Worm (Caenorhabditis elegans) whole organism, young adult: ENCODE measurements around the gene tag-266.

Source experiments
- C17E4.6 ChIP-seq: fragments of 200-800 bp; sonication (Bioruptor generic); IDR thresholded peaks from 2 replicates; pipeline ENCODE4 v1.3.6; 2022; ENCODE audit warnings: missing genetic modification reagents, missing genetic modification characterization, missing compliant biosample characterization
- F23B12.7 ChIP-seq: sonication (generic microtip); optimal IDR thresholded peaks from 2 replicates; lab custom pipeline; 2017; ENCODE audit warnings: missing genetic modification characterization, mild to moderate bottlenecking, missing compliant biosample characterization, antibody characterized with exemption, moderate library complexity; ENCODE audit not compliant: insufficient read depth
- F33H1.4 ChIP-seq: fragments of 200-800 bp; sonication (Bioruptor generic); IDR thresholded peaks from 2 replicates; pipeline ENCODE4 v1.3.6; 2022; ENCODE audit warnings: missing genetic modification reagents, missing genetic modification characterization, missing compliant biosample characterization
- F52B5.7 ChIP-seq: sonication (generic microtip); optimal IDR thresholded peaks from 2 replicates; lab custom pipeline; 2016; ENCODE audit warnings: mild to moderate bottlenecking, missing genetic modification characterization, missing compliant biosample characterization
- F57C9.4 ChIP-seq: sonication (generic microtip); optimal IDR thresholded peaks from 2 replicates; lab custom pipeline; 2017; ENCODE audit warnings: mild to moderate bottlenecking, missing genetic modification characterization, missing compliant biosample characterization
- T26A5.8 ChIP-seq: sonication (generic microtip); optimal IDR thresholded peaks from 2 replicates; lab custom pipeline; 2016; ENCODE audit warnings: missing genetic modification characterization, missing compliant biosample characterization
- Y67H2A.10 ChIP-seq: fragments of 200-800 bp; sonication (Bioruptor generic); conservative IDR thresholded peaks from 2 replicates; pipeline ENCODE4 v1.3.6; 2022; ENCODE audit warnings: missing genetic modification reagents, missing genetic modification characterization, missing compliant biosample characterization
- akir-1 ChIP-seq: fragments of 200-800 bp; sonication (Bioruptor generic); optimal IDR thresholded peaks from 2 replicates; lab custom pipeline; 2018; ENCODE audit warnings: mild to moderate bottlenecking, missing genetic modification characterization, moderate library complexity, missing compliant biosample characterization
- aptf-2 ChIP-seq: fragments of 200-800 bp; sonication (Bioruptor generic); conservative IDR thresholded peaks from 2 replicates; pipeline ENCODE4 v1.3.6; 2022; ENCODE audit warnings: missing genetic modification reagents, missing genetic modification characterization, missing compliant biosample characterization
- aptf-3 ChIP-seq: fragments of 200-800 bp; sonication (Bioruptor generic); IDR thresholded peaks from 2 replicates; pipeline ENCODE4 v1.3.6; 2022; ENCODE audit warnings: missing genetic modification characterization, missing compliant biosample characterization
- attf-3 ChIP-seq: fragments of 200-800 bp; sonication (Bioruptor generic); conservative IDR thresholded peaks from 2 replicates; pipeline ENCODE4 v1.3.6; 2022; ENCODE audit warnings: missing genetic modification reagents, missing genetic modification characterization, missing compliant biosample characterization
- attf-5 ChIP-seq: fragments of 200-800 bp; sonication (Bioruptor generic); optimal IDR thresholded peaks from 2 replicates; lab custom pipeline; 2018; ENCODE audit warnings: mild to moderate bottlenecking, missing genetic modification characterization, missing compliant biosample characterization
- ccch-3 ChIP-seq: fragments of 200-800 bp; sonication (Bioruptor generic); optimal IDR thresholded peaks from 2 replicates; lab custom pipeline; 2018; ENCODE audit warnings: mild to moderate bottlenecking, missing genetic modification characterization, missing compliant biosample characterization
- cebp-1 ChIP-seq, 2 experiments: fragments of 200-800 bp in 1 of 2; sonication (Bioruptor generic) in 1 of 2; sonication (generic microtip) in 1 of 2; IDR thresholded peaks in 1 of 2; optimal IDR thresholded peaks in 1 of 2; 2 replicates each; pipeline versions ENCODE4 v1.3.6 to Lab custom; 2017 to 2022; ENCODE audit warnings: missing compliant biosample characterization in 2 of 2, missing genetic modification characterization in 2 of 2, mild to moderate bottlenecking in 1 of 2, missing genetic modification reagents in 1 of 2, moderate library complexity in 1 of 2
- cebp-2 ChIP-seq: fragments of 200-800 bp; sonication (Bioruptor generic); IDR thresholded peaks from 2 replicates; pipeline ENCODE4 v1.3.6; 2022; ENCODE audit warnings: missing genetic modification characterization, missing compliant biosample characterization
- ceh-79 ChIP-seq: sonication (generic microtip); optimal IDR thresholded peaks from 2 replicates; lab custom pipeline; 2017; ENCODE audit warnings: mild to moderate bottlenecking, missing genetic modification characterization, missing compliant biosample characterization
- chd-7 ChIP-seq: sonication (generic microtip); optimal IDR thresholded peaks from 2 replicates; lab custom pipeline; 2016; ENCODE audit warnings: mild to moderate bottlenecking, missing genetic modification characterization, moderate library complexity, missing compliant biosample characterization
- die-1 ChIP-seq: sonication (generic microtip); optimal IDR thresholded peaks from 2 replicates; lab custom pipeline; 2016; ENCODE audit warnings: missing genotype, mild to moderate bottlenecking, missing genetic modification characterization, missing compliant biosample characterization
- efl-1 ChIP-seq: fragments of 150-350 bp; optimal IDR thresholded peaks from 2 replicates; lab custom pipeline; 2014; ENCODE audit warnings: missing biosample characterization, missing genetic modification reagents, missing genetic modification characterization
- egl-44 ChIP-seq: fragments of 200-800 bp; sonication (Bioruptor generic); IDR thresholded peaks from 2 replicates; pipeline ENCODE4 v1.3.6; 2022; ENCODE audit warnings: missing genetic modification reagents, missing genetic modification characterization, missing compliant biosample characterization
- ekl-4 ChIP-seq: fragments of 200-800 bp; sonication (Bioruptor generic); IDR thresholded peaks from 2 replicates; pipeline ENCODE4 v1.3.6; 2022; ENCODE audit warnings: missing genetic modification reagents, missing genetic modification characterization, missing compliant biosample characterization
- him-1 ChIP-seq: sonication (generic microtip); optimal IDR thresholded peaks from 2 replicates; lab custom pipeline; 2016; ENCODE audit warnings: missing genotype, missing genetic modification reagents, missing genetic modification characterization, missing compliant biosample characterization
- hmg-1.2 ChIP-seq: fragments of 200-800 bp; sonication (Bioruptor generic); IDR thresholded peaks from 2 replicates; pipeline ENCODE4 v1.3.6; 2022; ENCODE audit warnings: missing genetic modification reagents, missing genetic modification characterization, missing compliant biosample characterization
- hsf-1 ChIP-seq: fragments of 200-800 bp; sonication (Bioruptor generic); IDR thresholded peaks from 2 replicates; pipeline ENCODE4 v1.3.6; 2022; ENCODE audit warnings: missing genetic modification reagents, missing genetic modification characterization, missing compliant biosample characterization
- let-526 ChIP-seq: fragments of 200-800 bp; sonication (Bioruptor generic); IDR thresholded peaks from 2 replicates; pipeline ENCODE4 v1.3.6; 2022; ENCODE audit warnings: missing genetic modification reagents, missing genetic modification characterization, missing compliant biosample characterization
- lsl-1 ChIP-seq: fragments of 200-800 bp; sonication (Bioruptor generic); optimal IDR thresholded peaks from 2 replicates; lab custom pipeline; 2018; ENCODE audit warnings: mild to moderate bottlenecking, missing genetic modification characterization, moderate library complexity, missing compliant biosample characterization
- madf-10 ChIP-seq: sonication (generic microtip); optimal IDR thresholded peaks from 2 replicates; lab custom pipeline; 2016; ENCODE audit warnings: mild to moderate bottlenecking, missing genetic modification characterization, missing compliant biosample characterization
- mel-28 ChIP-seq: sonication (generic microtip); optimal IDR thresholded peaks from 2 replicates; lab custom pipeline; 2016; ENCODE audit warnings: borderline replicate concordance, mild to moderate bottlenecking, missing genetic modification characterization, missing compliant biosample characterization
- mxl-1 ChIP-seq: sonication (generic microtip); optimal IDR thresholded peaks from 2 replicates; lab custom pipeline; 2016; ENCODE audit warnings: missing genetic modification characterization, missing compliant biosample characterization
- nfya-2 ChIP-seq: fragments of 200-800 bp; sonication (Bioruptor generic); IDR thresholded peaks from 2 replicates; pipeline ENCODE4 v1.3.6; 2022; ENCODE audit warnings: missing genetic modification reagents, missing genetic modification characterization, missing compliant biosample characterization
- nfyb-1 ChIP-seq: fragments of 200-800 bp; sonication (Bioruptor generic); IDR thresholded peaks from 2 replicates; pipeline ENCODE4 v1.3.6; 2022; ENCODE audit warnings: missing genetic modification reagents, missing genetic modification characterization, missing compliant biosample characterization
- nhr-179 ChIP-seq: sonication (generic microtip); optimal IDR thresholded peaks from 2 replicates; lab custom pipeline; 2016; ENCODE audit warnings: mild to moderate bottlenecking, missing genetic modification characterization, missing compliant biosample characterization
- nhr-80 ChIP-seq: sonication (generic microtip); optimal IDR thresholded peaks from 2 replicates; lab custom pipeline; 2016; ENCODE audit warnings: missing genetic modification characterization, missing compliant biosample characterization
- pbrm-1 ChIP-seq: fragments of 200-800 bp; sonication (Bioruptor generic); IDR thresholded peaks from 2 replicates; pipeline ENCODE4 v1.3.6; 2022; ENCODE audit warnings: missing genetic modification reagents, missing genetic modification characterization, missing compliant biosample characterization
- rec-8 ChIP-seq, 2 experiments: sonication (generic microtip); optimal IDR thresholded peaks; 2 replicates each; lab custom pipeline; 2016; ENCODE audit warnings: mild to moderate bottlenecking in 2 of 2, missing genetic modification characterization in 2 of 2, missing genetic modification reagents in 2 of 2, missing genotype in 2 of 2, missing biosample characterization in 1 of 2, missing compliant biosample characterization in 1 of 2, moderate library complexity in 1 of 2
- rpc-1 ChIP-seq, 2 experiments: fragments of 150-350 bp in 1 of 2; sonication (generic microtip) in 1 of 2; optimal IDR thresholded peaks; 2 replicates each; lab custom pipeline; 2014 to 2018; ENCODE audit warnings: missing biosample characterization in 1 of 2, missing genetic modification characterization in 1 of 2, missing genetic modification reagents in 1 of 2, missing genotype in 1 of 2
- sdz-38 ChIP-seq: sonication (generic microtip); optimal IDR thresholded peaks from 2 replicates; lab custom pipeline; 2016; ENCODE audit warnings: missing genotype, missing genetic modification characterization, missing compliant biosample characterization
- snpc-1.1 ChIP-seq: sonication (generic microtip); optimal IDR thresholded peaks from 2 replicates; lab custom pipeline; 2017; ENCODE audit warnings: missing genetic modification characterization, mild to moderate bottlenecking, missing compliant biosample characterization, antibody characterized with exemption, moderate library complexity, missing genotype, missing genetic modification reagents; ENCODE audit not compliant: insufficient read depth
- tlf-1 ChIP-seq: fragments of 200-800 bp; sonication (Bioruptor generic); optimal IDR thresholded peaks from 2 replicates; lab custom pipeline; 2018; ENCODE audit warnings: mild to moderate bottlenecking, missing genetic modification characterization, missing compliant biosample characterization
- ztf-22 ChIP-seq: fragments of 200-800 bp; sonication (Bioruptor generic); optimal IDR thresholded peaks from 2 replicates; lab custom pipeline; 2018; ENCODE audit warnings: mild to moderate bottlenecking, missing genetic modification characterization, moderate library complexity, missing compliant biosample characterization

tag-266 gene

ce11 chrIII:623754-624153, 16.3 kb downstream of the tag-266 start (continued):
- TF ChIP-seq akir-1 (GFP tag; lab: Kevin White, UChicago): no peak
- peak; percentile 9 for TF ChIP-seq F23B12.7 (tag; lab: Kevin White, UChicago)
- TF ChIP-seq madf-10 (tag; lab: Kevin White, UChicago): peak; percentile 88
- no peak for TF ChIP-seq die-1 (tag; lab: Kevin White, UChicago)
- TF ChIP-seq let-526 (GFP tag; lab: Robert Waterston, UW): no peak
- no peak for TF ChIP-seq nfya-2 (GFP tag; lab: Robert Waterston, UW)
- TF ChIP-seq cebp-2: no peak
- TF ChIP-seq nhr-80 (tag; lab: Kevin White, UChicago): peak; percentile 99
- no peak for TF ChIP-seq nhr-179 (tag; lab: Kevin White, UChicago)
- TF ChIP-seq hsf-1 (GFP tag; lab: Robert Waterston, UW): no peak
- peak; percentile 60 for TF ChIP-seq ekl-4 (GFP tag; lab: Robert Waterston, UW)
- TF ChIP-seq aptf-2 (GFP tag; lab: Robert Waterston, UW): no peak
- no peak for TF ChIP-seq mxl-1
- no peak for TF ChIP-seq rec-8 (tag; optimal IDR thresholded peaks at IDR 0.05; lab: Kevin White, UChicago)
- peak; percentile 83 for TF ChIP-seq hmg-1.2 (GFP tag; lab: Robert Waterston, UW)
- no peak for TF ChIP-seq rpc-1 (optimal IDR thresholded peaks at IDR 0.05; lab: Kevin White, UChicago)
- TF ChIP-seq rpc-1 (tag; optimal IDR thresholded peaks at IDR 0.05; lab: Kevin White, UChicago): no peak
- TF ChIP-seq ccch-3 (GFP tag; lab: Kevin White, UChicago): no peak
- TF ChIP-seq efl-1 (GFP tag; lab: Kevin White, UChicago): no peak
- peak; percentile 74 for TF ChIP-seq nfyb-1 (GFP tag; lab: Robert Waterston, UW)
- no peak for TF ChIP-seq ceh-79 (tag; lab: Kevin White, UChicago)
- TF ChIP-seq pbrm-1 (GFP tag; lab: Robert Waterston, UW): peak; percentile 67
- 0 out of 2 replicates have a peak, but pooled peaks have one; percentile 72 for TF ChIP-seq egl-44 (GFP tag; lab: Robert Waterston, UW)
- TF ChIP-seq F57C9.4: no peak
- TF ChIP-seq attf-5 (GFP tag; lab: Kevin White, UChicago): peak; percentile 97
- no peak for TF ChIP-seq C17E4.6 (GFP tag; lab: Robert Waterston, UW)
- no peak for TF ChIP-seq mel-28 (tag; lab: Kevin White, UChicago)
- no peak for TF ChIP-seq snpc-1.1 (tag; lab: Kevin White, UChicago)
- no peak for TF ChIP-seq F52B5.7 (tag; lab: Kevin White, UChicago)
- TF ChIP-seq Y67H2A.10 (GFP tag; lab: Robert Waterston, UW): no peak
- peak; percentile 82 for TF ChIP-seq ztf-22 (GFP tag; lab: Kevin White, UChicago)
- TF ChIP-seq him-1: no peak
- TF ChIP-seq chd-7 (tag; lab: Kevin White, UChicago): peak; percentile 73

- TF ChIP-seq attf-5 (GFP tag; lab: Kevin White, UChicago) (peak; percentile 44), attf-3 (GFP tag; lab: Robert Waterston, UW) (no peak), sdz-38 (tag; lab: Kevin White, UChicago) (no peak), rpc-1 (optimal IDR thresholded peaks at IDR 0.05; lab: Kevin White, UChicago) (no peak), rpc-1 (tag; optimal IDR thresholded peaks at IDR 0.05; lab: Kevin White, UChicago) (no peak), aptf-3 (GFP tag; lab: Robert Waterston, UW) (no peak), nhr-80 (tag; lab: Kevin White, UChicago) (peak; percentile 62), F33H1.4 (GFP tag; lab: Robert Waterston, UW) (no peak), lsl-1 (GFP tag; lab: Kevin White, UChicago) (no peak), T26A5.8 (tag; lab: Kevin White, UChicago) (no peak), tlf-1 (GFP tag; lab: Kevin White, UChicago) (no peak), cebp-1 (GFP tag; IDR thresholded peaks at IDR 0.05; lab: Robert Waterston, UW) (no peak), cebp-1 (tag; optimal IDR thresholded peaks at IDR 0.05; lab: Kevin White, UChicago) (peak; percentile 47)
These were observed 19.8 kb downstream of the tag-266 start, which contains the start of gene T19C3.4 for ce11 chrIII:620204-620718. Gene T19C3.4, minus strand, starts transcription at chrIII:620254.
